Worm (Caenorhabditis elegans) whole organism, L1 larva: ENCODE measurements around the gene T04C12.33.

Source experiments
- F16B12.6 ChIP-seq: fragments of 150-350 bp; optimal IDR thresholded peaks from 2 replicates; lab custom pipeline; 2014; ENCODE audit warnings: missing biosample characterization, missing genetic modification characterization
- Y116A8C.19 ChIP-seq: sonication (generic microtip); optimal IDR thresholded peaks from 2 replicates; lab custom pipeline; 2016; ENCODE audit warnings: missing compliant biosample characterization, missing genetic modification characterization, borderline replicate concordance
- aha-1 ChIP-seq: fragments of 150-350 bp; optimal IDR thresholded peaks from 2 replicates; lab custom pipeline; 2014; ENCODE audit warnings: missing biosample characterization, missing genetic modification characterization
- aly-2 ChIP-seq: fragments of 150-350 bp; optimal IDR thresholded peaks from 2 replicates; lab custom pipeline; 2014; ENCODE audit warnings: missing biosample characterization, missing genetic modification characterization
- ama-1 ChIP-seq: fragments of 150-350 bp; optimal IDR thresholded peaks from 2 replicates; lab custom pipeline; 2014
- ceh-63 ChIP-seq: fragments of 200-800 bp; sonication (Bioruptor generic); optimal IDR thresholded peaks from 2 replicates; lab custom pipeline; 2018; ENCODE audit warnings: mild to moderate bottlenecking, missing genetic modification characterization, missing compliant biosample characterization
- ceh-8 ChIP-seq: fragments of 200-800 bp; sonication (Bioruptor generic); optimal IDR thresholded peaks from 2 replicates; lab custom pipeline; 2018; ENCODE audit warnings: mild to moderate bottlenecking, missing genetic modification characterization, moderate library complexity, missing compliant biosample characterization
- efl-1 ChIP-seq, 4 experiments: fragments of 150-350 bp; optimal IDR thresholded peaks in 3 of 4; peaks in 1 of 4; 1 replicate in 1 of 4; 2 replicates in 3 of 4; lab custom pipeline; 2014; ENCODE audit warnings: missing biosample characterization in 2 of 4, missing genetic modification characterization in 2 of 4, missing genetic modification reagents in 2 of 4
- egl-27 ChIP-seq, 2 experiments: fragments of 150-350 bp in 1 of 2; sonication (generic microtip); optimal IDR thresholded peaks; 3 replicates each; lab custom pipeline; 2017 to 2018; ENCODE audit warnings: missing biosample characterization in 2 of 2, missing genetic modification characterization in 2 of 2, missing genetic modification reagents in 2 of 2
- elt-3 ChIP-seq, 6 experiments: fragments of 150-350 bp in 1 of 6; sonication (generic microtip); optimal IDR thresholded peaks; 2 replicates each; lab custom pipeline; 2017 to 2018; ENCODE audit warnings: missing biosample characterization in 6 of 6, missing genetic modification characterization in 6 of 6, inconsistent platforms in 1 of 6
- fkh-4 ChIP-seq: sonication (generic microtip); optimal IDR thresholded peaks from 2 replicates; lab custom pipeline; 2016; ENCODE audit warnings: missing compliant biosample characterization, missing genetic modification characterization, borderline replicate concordance
- fkh-8 ChIP-seq: sonication (generic microtip); optimal IDR thresholded peaks from 2 replicates; lab custom pipeline; 2016; ENCODE audit warnings: mild to moderate bottlenecking, missing genetic modification characterization, missing compliant biosample characterization
- fos-1 ChIP-seq: fragments of 150-350 bp; optimal IDR thresholded peaks from 2 replicates; lab custom pipeline; 2014; ENCODE audit warnings: missing biosample characterization, missing genetic modification characterization
- grh-1 ChIP-seq: fragments of 200-800 bp; sonication (Bioruptor generic); IDR thresholded peaks from 2 replicates; pipeline ENCODE4 v1.3.6; 2022; ENCODE audit warnings: missing genetic modification reagents, missing genetic modification characterization, missing compliant biosample characterization
- hlh-4 ChIP-seq: sonication (generic microtip); optimal IDR thresholded peaks from 2 replicates; lab custom pipeline; 2016; ENCODE audit warnings: mild to moderate bottlenecking, missing genetic modification characterization, missing compliant biosample characterization
- hpl-2 ChIP-seq: fragments of 150-350 bp; optimal IDR thresholded peaks from 2 replicates; lab custom pipeline; 2014; ENCODE audit warnings: missing biosample characterization, missing genetic modification reagents, missing genetic modification characterization
- irx-1 ChIP-seq: sonication (generic microtip); optimal IDR thresholded peaks from 2 replicates; lab custom pipeline; 2016; ENCODE audit warnings: missing genetic modification characterization, missing compliant biosample characterization
- isw-1 ChIP-seq: fragments of 200-800 bp; sonication (Bioruptor generic); IDR thresholded peaks from 2 replicates; pipeline ENCODE4 v1.3.6; 2022; ENCODE audit warnings: missing genetic modification characterization, missing compliant biosample characterization
- lin-13 ChIP-seq: fragments of 150-350 bp; optimal IDR thresholded peaks from 2 replicates; lab custom pipeline; 2014; ENCODE audit warnings: missing biosample characterization, missing genetic modification reagents, missing genetic modification characterization
- lin-15B ChIP-seq: fragments of 150-350 bp; sonication (generic microtip); optimal IDR thresholded peaks from 3 replicates; lab custom pipeline; 2014; ENCODE audit warnings: missing biosample characterization, missing genetic modification characterization
- lin-35 ChIP-seq, 2 experiments: fragments of 150-350 bp; optimal IDR thresholded peaks; 2 replicates each; lab custom pipeline; 2014; ENCODE audit warnings: missing biosample characterization in 2 of 2, missing genetic modification characterization in 2 of 2, missing genetic modification reagents in 2 of 2
- lin-39 ChIP-seq: fragments of 150-350 bp; optimal IDR thresholded peaks from 2 replicates; lab custom pipeline; 2014; ENCODE audit warnings: missing biosample characterization, missing genetic modification reagents, missing genetic modification characterization
- lsy-2 ChIP-seq, 2 experiments: fragments of 150-350 bp; optimal IDR thresholded peaks; 2 replicates each; lab custom pipeline; 2014; ENCODE audit warnings: missing biosample characterization in 2 of 2, missing genetic modification characterization in 2 of 2
- mab-9 ChIP-seq: fragments of 200-800 bp; sonication (Bioruptor generic); IDR thresholded peaks from 2 replicates; pipeline ENCODE4 v1.3.6; 2022; ENCODE audit warnings: missing genetic modification reagents, missing genetic modification characterization, missing compliant biosample characterization
- mef-2 ChIP-seq: fragments of 150-350 bp; optimal IDR thresholded peaks from 2 replicates; lab custom pipeline; 2014; ENCODE audit warnings: missing biosample characterization, missing genetic modification characterization
- nhr-19 ChIP-seq: fragments of 200-800 bp; sonication (Bioruptor generic); conservative IDR thresholded peaks from 2 replicates; pipeline ENCODE4 v1.3.6; 2022; ENCODE audit warnings: missing genetic modification characterization, missing compliant biosample characterization
- nhr-20 ChIP-seq: sonication (generic microtip); optimal IDR thresholded peaks from 2 replicates; lab custom pipeline; 2016; ENCODE audit warnings: mild to moderate bottlenecking, missing genetic modification characterization, missing compliant biosample characterization
- nhr-237 ChIP-seq: fragments of 150-350 bp; optimal IDR thresholded peaks from 2 replicates; lab custom pipeline; 2014; ENCODE audit warnings: missing biosample characterization, missing genetic modification characterization
- nhr-28 ChIP-seq: fragments of 150-350 bp; optimal IDR thresholded peaks from 2 replicates; lab custom pipeline; 2014; ENCODE audit warnings: missing biosample characterization, missing genetic modification characterization
- nhr-47 ChIP-seq: sonication (generic microtip); optimal IDR thresholded peaks from 2 replicates; lab custom pipeline; 2016; ENCODE audit warnings: mild to moderate bottlenecking, missing genetic modification characterization, moderate library complexity, missing compliant biosample characterization
- nhr-77 ChIP-seq: fragments of 150-350 bp; optimal IDR thresholded peaks from 2 replicates; lab custom pipeline; 2014; ENCODE audit warnings: missing biosample characterization, missing genetic modification characterization
- nhr-84 ChIP-seq: sonication (generic microtip); optimal IDR thresholded peaks from 2 replicates; lab custom pipeline; 2017; ENCODE audit warnings: missing biosample characterization, missing genetic modification characterization
- nhr-90 ChIP-seq: sonication (generic microtip); optimal IDR thresholded peaks from 2 replicates; lab custom pipeline; 2016; ENCODE audit warnings: mild to moderate bottlenecking, missing genetic modification characterization, missing compliant biosample characterization; ENCODE audit not compliant: poor library complexity
- pag-3 ChIP-seq: sonication (generic microtip); optimal IDR thresholded peaks from 2 replicates; lab custom pipeline; 2017; ENCODE audit warnings: missing genetic modification characterization, mild to moderate bottlenecking, missing compliant biosample characterization, antibody characterized with exemption, borderline replicate concordance; ENCODE audit not compliant: insufficient read depth
- rnt-1 ChIP-seq: sonication (generic microtip); optimal IDR thresholded peaks from 2 replicates; lab custom pipeline; 2016; ENCODE audit warnings: mild to moderate bottlenecking, missing genetic modification characterization, moderate library complexity, missing compliant biosample characterization
- skn-1 ChIP-seq: fragments of 150-350 bp; optimal IDR thresholded peaks from 2 replicates; lab custom pipeline; 2014; ENCODE audit warnings: missing biosample characterization, missing genetic modification characterization
- snpc-4 ChIP-seq: fragments of 150-350 bp; optimal IDR thresholded peaks from 2 replicates; lab custom pipeline; 2014; ENCODE audit warnings: missing biosample characterization, missing genetic modification characterization
- snu-23 ChIP-seq: sonication (generic microtip); optimal IDR thresholded peaks from 2 replicates; lab custom pipeline; 2016; ENCODE audit warnings: missing genetic modification characterization, missing compliant biosample characterization
- sptf-1 ChIP-seq: fragments of 150-350 bp; optimal IDR thresholded peaks from 2 replicates; lab custom pipeline; 2014; ENCODE audit warnings: missing biosample characterization, missing genetic modification characterization
- sup-37 ChIP-seq: fragments of 200-800 bp; sonication (Bioruptor generic); optimal IDR thresholded peaks from 2 replicates; lab custom pipeline; 2018; ENCODE audit warnings: mild to moderate bottlenecking, missing genetic modification characterization, missing compliant biosample characterization
- swsn-7 ChIP-seq: sonication (generic microtip); optimal IDR thresholded peaks from 2 replicates; lab custom pipeline; 2016; ENCODE audit warnings: missing genetic modification characterization, missing compliant biosample characterization
- tlp-1 ChIP-seq: fragments of 150-350 bp; optimal IDR thresholded peaks from 2 replicates; lab custom pipeline; 2014; ENCODE audit warnings: missing biosample characterization, missing genetic modification characterization
- unc-130 ChIP-seq: fragments of 150-350 bp; optimal IDR thresholded peaks from 2 replicates; lab custom pipeline; 2017; ENCODE audit warnings: missing biosample characterization, missing genetic modification characterization, inconsistent platforms
- unc-30 ChIP-seq: sonication (generic microtip); optimal IDR thresholded peaks from 2 replicates; lab custom pipeline; 2017; ENCODE audit warnings: missing biosample characterization, missing genetic modification characterization
- vab-15 ChIP-seq: sonication (generic microtip); optimal IDR thresholded peaks from 2 replicates; lab custom pipeline; 2017; ENCODE audit warnings: missing genotype, mild to moderate bottlenecking, missing genetic modification characterization, missing compliant biosample characterization
- xbp-1 ChIP-seq: sonication (generic microtip); optimal IDR thresholded peaks from 2 replicates; lab custom pipeline; 2016; ENCODE audit warnings: missing genetic modification characterization, missing compliant biosample characterization
- zag-1 ChIP-seq: fragments of 150-350 bp; optimal IDR thresholded peaks from 2 replicates; lab custom pipeline; 2014; ENCODE audit warnings: missing biosample characterization, missing genetic modification characterization
- ztf-11 ChIP-seq, 2 experiments: sonication (generic microtip); optimal IDR thresholded peaks; 2 replicates each; lab custom pipeline; 2016 to 2017; ENCODE audit warnings: missing genetic modification characterization in 2 of 2, missing biosample characterization in 1 of 2, missing compliant biosample characterization in 1 of 2
- ztf-4 ChIP-seq: fragments of 150-350 bp; optimal IDR thresholded peaks from 2 replicates; lab custom pipeline; 2014; ENCODE audit warnings: missing biosample characterization, missing genetic modification characterization

The T04C12.33 gene

DNA sequence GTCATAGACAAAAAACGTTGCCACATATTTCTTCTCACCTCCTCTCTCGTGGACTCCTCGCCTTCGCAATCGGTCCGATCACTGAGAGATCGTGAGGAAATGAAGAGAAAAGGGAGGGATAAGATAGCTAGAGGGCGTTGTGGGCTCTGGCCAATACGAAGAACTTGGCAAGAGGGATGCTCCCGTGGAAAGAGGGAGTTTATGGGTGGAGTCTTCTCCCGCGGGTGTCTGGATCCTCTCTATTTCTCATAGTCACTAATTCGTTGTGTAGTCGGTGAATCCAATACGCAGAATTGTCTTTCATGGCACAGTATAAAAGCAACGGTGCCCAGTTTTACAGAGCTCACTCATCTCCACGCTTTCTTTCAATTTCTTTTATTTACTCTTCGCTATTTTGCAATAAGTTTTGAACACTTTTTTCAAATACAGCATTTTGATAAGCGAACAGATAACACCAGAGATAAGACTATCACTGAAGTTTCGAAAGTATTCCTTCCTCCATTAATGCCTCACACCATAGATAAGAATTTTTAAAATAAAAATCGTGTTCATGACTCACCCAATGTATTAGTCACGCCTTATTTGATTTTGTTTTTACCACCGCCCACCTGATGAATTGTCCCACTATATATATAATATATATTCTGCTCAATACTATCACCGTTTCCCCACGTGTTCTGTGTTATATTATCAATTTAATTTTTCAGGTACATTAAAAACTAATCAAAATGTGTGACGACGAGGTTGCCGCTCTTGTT lies 28.5 kb downstream of the T04C12.33 start, which contains the start of gene act-1 (continued):
- TF ChIP-seq grh-1 (GFP tag; lab: Robert Waterston, UW) (no peak), nhr-19 (GFP tag; lab: Robert Waterston, UW) (peak; percentile 79), lin-39 (tag; lab: Kevin White, UChicago) (no peak), vab-15 (no peak), elt-3 (tag; optimal IDR thresholded peaks at IDR 0.05; lab: Kevin White, UChicago) (no peak), hlh-4 (tag; lab: Kevin White, UChicago) (no peak), nhr-77 (tag; lab: Kevin White, UChicago) (peak; percentile 50), nhr-90 (tag; lab: Kevin White, UChicago) (no peak), irx-1 (tag; lab: Kevin White, UChicago) (no peak), F16B12.6 (tag; lab: Kevin White, UChicago) (no peak), lin-15B (tag; lab: Kevin White, UChicago) (no peak), nhr-28 (tag; lab: Kevin White, UChicago) (no peak), lin-13 (GFP tag; lab: Kevin White, UChicago) (no peak), ztf-11 (tag; optimal IDR thresholded peaks at IDR 0.05; lab: Kevin White, UChicago) (no peak), sptf-1 (tag; lab: Kevin White, UChicago) (no peak), egl-27 (tag; optimal IDR thresholded peaks at IDR 0.05; lab: Kevin White, UChicago) (no peak), nhr-20 (tag; lab: Kevin White, UChicago) (peak; percentile 55), sup-37 (no peak), lin-35 (GFP tag; optimal IDR thresholded peaks at IDR 0.05; lab: Kevin White, UChicago) (peak in 1 of 2 experiments; percentile 3), snu-23 (GFP tag; lab: Kevin White, UChicago) (peak; percentile 38), fkh-8 (tag; lab: Kevin White, UChicago) (no peak), tlp-1 (tag; lab: Kevin White, UChicago) (peak; percentile 75), pag-3 (tag; lab: Kevin White, UChicago) (peak; percentile 35), lsy-2 (tag; optimal IDR thresholded peaks at IDR 0.05; lab: Kevin White, UChicago) (peak; percentile 11 to 51), zag-1 (tag; lab: Kevin White, UChicago) (no peak), mab-9 (no peak), skn-1 (tag; lab: Kevin White, UChicago) (no peak), swsn-7 (tag; lab: Kevin White, UChicago) (peak; percentile 48), hpl-2 (GFP tag; lab: Kevin White, UChicago) (no peak), fkh-4 (tag; lab: Kevin White, UChicago) (peak; percentile 44), isw-1 (GFP tag; lab: Robert Waterston, UW) (no peak), nhr-47 (tag; lab: Kevin White, UChicago) (peak; percentile 21), ceh-63 (GFP tag; lab: Kevin White, UChicago) (no peak), fos-1 (tag; lab: Kevin White, UChicago) (no peak), ceh-8 (GFP tag; lab: Kevin White, UChicago) (no peak), unc-30 (tag; lab: Kevin White, UChicago) (no peak)

DNA sequence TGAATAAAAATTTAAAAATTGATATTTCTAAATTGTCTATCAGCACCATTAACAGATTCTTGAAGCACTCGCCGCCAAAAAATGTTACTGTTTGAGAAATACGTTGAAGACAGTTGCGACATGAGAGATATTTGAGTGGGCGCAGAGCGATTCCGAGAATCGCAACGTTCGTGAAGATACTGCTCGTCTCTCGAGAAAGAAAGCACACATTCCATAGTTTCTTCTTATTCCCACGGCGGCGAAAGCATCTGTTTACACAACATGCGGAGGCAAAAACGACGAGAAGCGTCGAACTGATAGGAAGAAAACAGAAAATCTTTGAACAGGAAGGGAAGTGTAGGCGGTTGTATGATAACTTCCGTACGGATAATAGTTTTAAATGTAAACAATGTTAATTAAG lies 30.5 kb downstream of the T04C12.33 start:
- TF ChIP-seq snpc-4 (tag; lab: Kevin White, UChicago) (no peak), Y116A8C.19 (no peak), mab-9 (no peak), sptf-1 (tag; lab: Kevin White, UChicago) (no peak), nhr-237 (no peak), swsn-7 (tag; lab: Kevin White, UChicago) (peak; percentile 68), egl-27 (tag; optimal IDR thresholded peaks at IDR 0.05; lab: Kevin White, UChicago) (peak in 1 of 2 experiments; percentile 24), efl-1 (optimal IDR thresholded peaks at IDR 0.05; lab: Kevin White, UChicago) (peak; percentile 25 to 39), efl-1 (GFP tag; optimal IDR thresholded peaks at IDR 0.05 in 1 of 2; lab: Kevin White, UChicago) (peak in 1 of 2 experiments; percentile 81), rnt-1 (tag; lab: Kevin White, UChicago) (peak; percentile 88), ztf-4 (tag; lab: Kevin White, UChicago) (peak; percentile 81), mef-2 (no peak), aha-1 (no peak), aly-2 (tag; lab: Kevin White, UChicago) (peak; percentile 96), nhr-84 (no peak), unc-130 (peak; percentile 35), tlp-1 (tag; lab: Kevin White, UChicago) (no peak), xbp-1 (tag; lab: Kevin White, UChicago) (peak; percentile 37), ama-1 (lab: Kevin White, UChicago) (peak; percentile 83), nhr-19 (GFP tag; lab: Robert Waterston, UW) (peak; percentile 84), sup-37 (peak; percentile 71), ztf-11 (tag; optimal IDR thresholded peaks at IDR 0.05; lab: Kevin White, UChicago) (no peak)
